Worm (Caenorhabditis elegans) whole organism, L4 larva: ENCODE measurements around the gene tag-314.
A peak's percentile ranks its signal among the peaks of the same experiment; 100 is the strongest.

ENCODE experiments used
- D1046.2 ChIP-seq: fragments of 200-800 bp; sonication (Bioruptor generic); IDR thresholded peaks from 2 replicates; pipeline ENCODE4 v1.3.6; 2022; ENCODE audit warnings: missing genetic modification characterization, missing compliant biosample characterization
- F26F4.8 ChIP-seq: fragments of 200-800 bp; sonication (Bioruptor generic); conservative IDR thresholded peaks from 2 replicates; pipeline ENCODE4 v1.3.6; 2022; ENCODE audit warnings: missing genetic modification characterization, missing compliant biosample characterization
- F44E2.7 ChIP-seq: fragments of 200-800 bp; sonication (Bioruptor generic); IDR thresholded peaks from 2 replicates; pipeline ENCODE4 v2.1.2; 2022; ENCODE audit warnings: missing genetic modification characterization, missing compliant biosample characterization
- Y105C5A.15 ChIP-seq: fragments of 200-800 bp; sonication (Bioruptor generic); IDR thresholded peaks from 2 replicates; pipeline ENCODE4 v1.3.6; 2022; ENCODE audit warnings: missing genetic modification characterization, missing compliant biosample characterization
- ZK337.2 ChIP-seq: fragments of 200-800 bp; sonication (Bioruptor generic); IDR thresholded peaks from 2 replicates; pipeline ENCODE4 v1.3.6; 2022; ENCODE audit warnings: missing genetic modification reagents, missing genetic modification characterization, missing compliant biosample characterization
- ZK546.5 ChIP-seq, 2 experiments: sonication (generic microtip); optimal IDR thresholded peaks; 2 replicates each; lab custom pipeline; 2017; ENCODE audit warnings: missing biosample characterization in 2 of 2, missing genetic modification characterization in 2 of 2
- aha-1 ChIP-seq: fragments of 150-350 bp; peaks from one replicate; lab custom pipeline; 2014; ENCODE audit warnings: missing biosample characterization, missing genetic modification characterization
- attf-4 ChIP-seq: sonication (generic microtip); optimal IDR thresholded peaks from 3 replicates; lab custom pipeline; 2017; ENCODE audit warnings: missing biosample characterization, missing genetic modification characterization
- ceh-20 ChIP-seq: fragments of 200-800 bp; sonication (Bioruptor generic); IDR thresholded peaks from 2 replicates; pipeline ENCODE4 v1.3.6; 2022; ENCODE audit warnings: missing genetic modification reagents, missing genetic modification characterization, missing compliant biosample characterization
- ceh-62 ChIP-seq: sonication (generic microtip); optimal IDR thresholded peaks from 2 replicates; lab custom pipeline; 2017; ENCODE audit warnings: missing biosample characterization, missing genetic modification characterization
- ceh-82 ChIP-seq: sonication (generic microtip); optimal IDR thresholded peaks from 2 replicates; lab custom pipeline; 2017; ENCODE audit warnings: missing biosample characterization, missing genetic modification characterization
- daf-16 ChIP-seq, 3 experiments: sonication (generic microtip); optimal IDR thresholded peaks; 2 replicates each; lab custom pipeline; 2016 to 2017; ENCODE audit warnings: missing genetic modification characterization in 3 of 3, missing genetic modification reagents in 3 of 3, mild to moderate bottlenecking in 2 of 3, missing compliant biosample characterization in 2 of 3, missing biosample characterization in 1 of 3, moderate library complexity in 1 of 3
- daf-19 ChIP-seq: fragments of 200-800 bp; sonication (Bioruptor generic); conservative IDR thresholded peaks from 2 replicates; pipeline ENCODE4 v1.3.6; 2022; ENCODE audit warnings: missing genetic modification characterization, missing compliant biosample characterization
- dmd-6 ChIP-seq: fragments of 200-800 bp; sonication (Bioruptor generic); IDR thresholded peaks from 2 replicates; pipeline ENCODE4 v1.3.6; 2022; ENCODE audit warnings: missing genetic modification reagents, missing genetic modification characterization, missing compliant biosample characterization
- dmd-8 ChIP-seq: fragments of 200-800 bp; sonication (Bioruptor generic); IDR thresholded peaks from 2 replicates; pipeline ENCODE4 v1.3.6; 2022; ENCODE audit warnings: missing genetic modification characterization, missing compliant biosample characterization
- dmd-9 ChIP-seq: fragments of 200-800 bp; sonication (Bioruptor generic); IDR thresholded peaks from 2 replicates; pipeline ENCODE4 v1.3.6; 2022; ENCODE audit warnings: missing genetic modification reagents, missing genetic modification characterization, missing compliant biosample characterization
- duxl-1 ChIP-seq: sonication (generic microtip); optimal IDR thresholded peaks from 2 replicates; lab custom pipeline; 2016; ENCODE audit warnings: mild to moderate bottlenecking, missing genetic modification characterization, moderate library complexity, missing compliant biosample characterization; ENCODE audit not compliant: poor library complexity
- dve-1 ChIP-seq: sonication (generic microtip); optimal IDR thresholded peaks from 2 replicates; lab custom pipeline; 2017; ENCODE audit warnings: antibody characterized with exemption, mild to moderate bottlenecking, missing genetic modification characterization, missing compliant biosample characterization; ENCODE audit not compliant: insufficient read depth
- egl-27 ChIP-seq: sonication (generic microtip); optimal IDR thresholded peaks from 3 replicates; lab custom pipeline; 2017; ENCODE audit warnings: missing biosample characterization, missing genetic modification reagents, missing genetic modification characterization
- egl-43 ChIP-seq: fragments of 200-800 bp; sonication (Bioruptor generic); IDR thresholded peaks from 2 replicates; pipeline ENCODE4 v1.3.6; 2022; ENCODE audit warnings: missing genetic modification reagents, missing genetic modification characterization, missing compliant biosample characterization
- gei-8 ChIP-seq: fragments of 200-800 bp; sonication (Bioruptor generic); optimal IDR thresholded peaks from 2 replicates; lab custom pipeline; 2018; ENCODE audit warnings: mild to moderate bottlenecking, missing genetic modification characterization, missing compliant biosample characterization
- hlh-11 ChIP-seq: fragments of 200-800 bp; sonication (Bioruptor generic); optimal IDR thresholded peaks from 2 replicates; lab custom pipeline; 2018; ENCODE audit warnings: mild to moderate bottlenecking, missing genetic modification characterization, missing compliant biosample characterization
- hlh-30 ChIP-seq: sonication (generic microtip); optimal IDR thresholded peaks from 2 replicates; lab custom pipeline; 2017; ENCODE audit warnings: antibody characterized with exemption, mild to moderate bottlenecking, missing genetic modification characterization, missing compliant biosample characterization; ENCODE audit not compliant: insufficient read depth
- lin-15B ChIP-seq: fragments of 150-350 bp; sonication (generic microtip); optimal IDR thresholded peaks from 3 replicates; lab custom pipeline; 2014; ENCODE audit warnings: missing biosample characterization, missing genetic modification characterization
- lin-38 ChIP-seq: fragments of 200-800 bp; sonication (Bioruptor generic); IDR thresholded peaks from 2 replicates; pipeline ENCODE4 v1.3.6; 2022; ENCODE audit warnings: missing genetic modification reagents, missing genetic modification characterization, missing compliant biosample characterization
- lir-3 ChIP-seq: sonication (generic microtip); optimal IDR thresholded peaks from 2 replicates; lab custom pipeline; 2016; ENCODE audit warnings: mild to moderate bottlenecking, missing genetic modification characterization, missing compliant biosample characterization
- madf-5 ChIP-seq, 2 experiments: fragments of 200-800 bp; sonication (Bioruptor generic); IDR thresholded peaks; 2 replicates each; pipeline ENCODE4 v1.3.6; 2022; ENCODE audit warnings: missing compliant biosample characterization in 2 of 2, missing genetic modification characterization in 2 of 2
- madf-9 ChIP-seq: fragments of 200-800 bp; sonication (Bioruptor generic); conservative IDR thresholded peaks from 2 replicates; pipeline ENCODE4 v1.3.6; 2022; ENCODE audit warnings: missing genetic modification reagents, missing genetic modification characterization, missing compliant biosample characterization
- mdl-1 ChIP-seq, 2 experiments: fragments of 150-350 bp in 1 of 2; sonication (generic microtip) in 1 of 2; optimal IDR thresholded peaks; 2 replicates each; lab custom pipeline; 2014 to 2017; ENCODE audit warnings: missing biosample characterization in 2 of 2, missing genetic modification characterization in 2 of 2
- mxl-2 ChIP-seq: fragments of 200-800 bp; sonication (Bioruptor generic); conservative IDR thresholded peaks from 2 replicates; pipeline ENCODE4 v1.3.6; 2022; ENCODE audit warnings: missing genetic modification reagents, missing genetic modification characterization, missing compliant biosample characterization
- mxl-3 ChIP-seq: fragments of 200-800 bp; sonication (Bioruptor generic); optimal IDR thresholded peaks from 2 replicates; lab custom pipeline; 2018; ENCODE audit warnings: mild to moderate bottlenecking, missing genetic modification characterization, missing compliant biosample characterization
- nhr-111 ChIP-seq: fragments of 200-800 bp; sonication (Bioruptor generic); optimal IDR thresholded peaks from 2 replicates; lab custom pipeline; 2018; ENCODE audit warnings: mild to moderate bottlenecking, missing genetic modification characterization, missing compliant biosample characterization
- nhr-28 ChIP-seq: fragments of 150-350 bp; optimal IDR thresholded peaks from 2 replicates; lab custom pipeline; 2014; ENCODE audit warnings: missing biosample characterization, missing genetic modification characterization
- nhr-6 ChIP-seq: fragments of 150-350 bp; optimal IDR thresholded peaks from 2 replicates; lab custom pipeline; 2014; ENCODE audit warnings: missing biosample characterization, missing genetic modification characterization
- nhr-77 ChIP-seq: fragments of 150-350 bp; optimal IDR thresholded peaks from 2 replicates; lab custom pipeline; 2014; ENCODE audit warnings: missing biosample characterization, missing genetic modification characterization
- php-3 ChIP-seq: fragments of 200-800 bp; sonication (Bioruptor generic); IDR thresholded peaks from 2 replicates; pipeline ENCODE4 v1.3.6; 2022; ENCODE audit warnings: missing genetic modification reagents, missing genetic modification characterization, missing compliant biosample characterization
- pqm-1 ChIP-seq: sonication (generic microtip); optimal IDR thresholded peaks from 2 replicates; lab custom pipeline; 2017; ENCODE audit warnings: missing biosample characterization, missing genetic modification characterization
- rbr-2 ChIP-seq: sonication (generic microtip); optimal IDR thresholded peaks from 2 replicates; lab custom pipeline; 2016; ENCODE audit warnings: missing genotype, missing genetic modification characterization, missing compliant biosample characterization
- saeg-2 ChIP-seq: fragments of 200-800 bp; sonication (Bioruptor generic); IDR thresholded peaks from 2 replicates; pipeline ENCODE4 v1.3.6; 2022; ENCODE audit warnings: missing genetic modification reagents, missing genetic modification characterization, missing compliant biosample characterization
- set-16 ChIP-seq: fragments of 200-800 bp; sonication (Bioruptor generic); IDR thresholded peaks from 2 replicates; pipeline ENCODE4 v1.3.6; 2022; ENCODE audit warnings: missing genetic modification reagents, missing genetic modification characterization, missing compliant biosample characterization
- snpc-4 ChIP-seq: fragments of 150-350 bp; optimal IDR thresholded peaks from 2 replicates; lab custom pipeline; 2014; ENCODE audit warnings: missing biosample characterization, missing genetic modification characterization
- spr-1 ChIP-seq: sonication (generic microtip); optimal IDR thresholded peaks from 2 replicates; lab custom pipeline; 2016; ENCODE audit warnings: mild to moderate bottlenecking, missing genetic modification characterization, missing compliant biosample characterization
- spr-3 ChIP-seq: fragments of 200-800 bp; sonication (Bioruptor generic); optimal IDR thresholded peaks from 2 replicates; lab custom pipeline; 2018; ENCODE audit warnings: mild to moderate bottlenecking, missing genetic modification characterization, missing compliant biosample characterization
- tag-97 ChIP-seq: fragments of 200-800 bp; sonication (Bioruptor generic); IDR thresholded peaks from 2 replicates; pipeline ENCODE4 v1.3.6; 2022; ENCODE audit warnings: missing genetic modification characterization, missing compliant biosample characterization
- unc-130 ChIP-seq: sonication (generic microtip); optimal IDR thresholded peaks from 2 replicates; lab custom pipeline; 2016; ENCODE audit warnings: missing genetic modification reagents, missing genetic modification characterization, missing compliant biosample characterization
- zfp-3 ChIP-seq: fragments of 200-800 bp; sonication (Bioruptor generic); conservative IDR thresholded peaks from 2 replicates; pipeline ENCODE4 v1.3.6; 2022; ENCODE audit warnings: missing genetic modification reagents, missing genetic modification characterization, missing compliant biosample characterization
- zip-11 ChIP-seq: fragments of 200-800 bp; sonication (Bioruptor generic); IDR thresholded peaks from 2 replicates; pipeline ENCODE4 v1.3.6; 2022; ENCODE audit warnings: missing genetic modification characterization, missing compliant biosample characterization

tag-314 gene

ce11 chrV:10398431-10398830, 30.1 kb downstream of the tag-314 start, which contains the start of gene ugt-2 (continued):
- TF ChIP-seq gei-8 (no peak), nhr-111 (GFP tag; lab: Kevin White, UChicago) (no peak), zfp-3 (GFP tag; lab: Robert Waterston, UW) (no peak), lir-3 (tag; lab: Kevin White, UChicago) (no peak), D1046.2 (GFP tag; lab: Robert Waterston, UW) (no peak), zip-11 (GFP tag; lab: Robert Waterston, UW) (no peak), hlh-30 (peak; percentile 2), dmd-8 (GFP tag; lab: Robert Waterston, UW) (no peak), ceh-82 (tag; lab: Kevin White, UChicago) (no peak), unc-130 (GFP tag; lab: Kevin White, UChicago) (no peak), daf-19 (no peak), dve-1 (peak; percentile 15), rbr-2 (tag; lab: Kevin White, UChicago) (no peak), ceh-20 (GFP tag; lab: Robert Waterston, UW) (no peak), F44E2.7 (GFP tag; lab: Robert Waterston, UW) (no peak), egl-27 (tag; lab: Kevin White, UChicago) (no peak), tag-97 (no peak), php-3 (no peak), pqm-1 (tag; lab: Kevin White, UChicago) (peak; percentile 74), attf-4 (tag; lab: Kevin White, UChicago) (no peak), snpc-4 (no peak), saeg-2 (GFP tag; lab: Robert Waterston, UW) (no peak), madf-5 (GFP tag; IDR thresholded peaks at IDR 0.05; lab: Robert Waterston, UW) (no peak), set-16 (GFP tag; lab: Robert Waterston, UW) (no peak), mdl-1 (tag; optimal IDR thresholded peaks at IDR 0.05; lab: Kevin White, UChicago) (no peak), nhr-6 (tag; lab: Kevin White, UChicago) (no peak), aha-1 (tag; lab: Kevin White, UChicago) (no peak), dmd-6 (GFP tag; lab: Robert Waterston, UW) (peak; percentile 63), madf-9 (GFP tag; lab: Robert Waterston, UW) (no peak), ZK337.2 (GFP tag; lab: Robert Waterston, UW) (no peak), lin-15B (tag; lab: Kevin White, UChicago) (no peak), Y105C5A.15 (GFP tag; lab: Robert Waterston, UW) (no peak), ceh-62 (tag; lab: Kevin White, UChicago) (no peak), spr-1 (tag; lab: Kevin White, UChicago) (no peak), mxl-2 (no peak), nhr-77 (peak; percentile 33), nhr-28 (tag; lab: Kevin White, UChicago) (peak; percentile 68), dmd-9 (GFP tag; lab: Robert Waterston, UW) (no peak), egl-43 (GFP tag; lab: Robert Waterston, UW) (no peak), spr-3 (GFP tag; lab: Kevin White, UChicago) (no peak), lin-38 (GFP tag; lab: Robert Waterston, UW) (no peak), duxl-1 (tag; lab: Kevin White, UChicago) (no peak)

- TF ChIP-seq dmd-6 (GFP tag; lab: Robert Waterston, UW) (peak; percentile 46), ZK337.2 (GFP tag; lab: Robert Waterston, UW) (no peak), dve-1 (peak; percentile 34), F26F4.8 (GFP tag; lab: Robert Waterston, UW) (no peak), hlh-11 (tag; lab: Kevin White, UChicago) (peak; percentile 15), mxl-3 (GFP tag; lab: Kevin White, UChicago) (no peak), ZK546.5 (tag; optimal IDR thresholded peaks at IDR 0.05; lab: Kevin White, UChicago) (no peak), pqm-1 (tag; lab: Kevin White, UChicago) (peak; percentile 67), nhr-28 (tag; lab: Kevin White, UChicago) (peak; percentile 63), daf-16 (GFP tag; optimal IDR thresholded peaks at IDR 0.05; lab: Kevin White, UChicago) (no peak), daf-16 (tag; optimal IDR thresholded peaks at IDR 0.05; lab: Kevin White, UChicago) (peak; percentile 41), ceh-82 (tag; lab: Kevin White, UChicago) (no peak), egl-27 (tag; lab: Kevin White, UChicago) (no peak), D1046.2 (GFP tag; lab: Robert Waterston, UW) (no peak), nhr-6 (tag; lab: Kevin White, UChicago) (no peak)
Measured at ce11 chrV:10395173-10395766, 33.2 kb downstream of the tag-314 start, which contains the start of the genes col-151 and ugt-1. Gene col-151 (minus strand): TSS chrV:10395223. Gene ugt-1 (plus strand): TSS chrV:10395663.
